Fruit fly (Drosophila melanogaster) whole organism, embryonic: ENCODE data around the gene CG5399.
A peak's percentile ranks its signal among the peaks of the same experiment; 100 is the strongest.

ENCODE experiments used
- ATbp ChIP-seq: fragments of 200-800 bp; sonication (Bioruptor generic); optimal IDR thresholded peaks from 2 replicates; lab custom pipeline; 2017; ENCODE audit warnings: missing biosample characterization, mild to moderate bottlenecking, missing genetic modification characterization, missing genetic modification reagents
- Antp ChIP-seq: fragments of 200-800 bp; sonication (Bioruptor generic); optimal IDR thresholded peaks from 3 replicates; lab custom pipeline; 2016; ENCODE audit warnings: missing biosample characterization, missing genetic modification characterization
- B-H1 ChIP-seq: fragments of 200-800 bp; sonication (Bioruptor generic); IDR thresholded peaks from 3 replicates; pipeline ENCODE4 v1.3.6; 2022; ENCODE audit warnings: missing biosample characterization, missing genetic modification characterization
- Bdp1 ChIP-seq: fragments of 200-800 bp; sonication (Bioruptor generic); optimal IDR thresholded peaks from 3 replicates; lab custom pipeline; 2016; ENCODE audit warnings: missing biosample characterization, missing genetic modification characterization
- BtbVII ChIP-seq: fragments of 200-800 bp; sonication (Bioruptor generic); optimal IDR thresholded peaks from 3 replicates; lab custom pipeline; 2017; ENCODE audit warnings: missing biosample characterization, mild to moderate bottlenecking, missing genetic modification characterization
- CG10366 ChIP-seq: fragments of 200-800 bp; sonication (Bioruptor generic); IDR thresholded peaks from 2 replicates; pipeline ENCODE4 v1.3.6; 2022; ENCODE audit warnings: missing biosample characterization, missing genetic modification characterization
- CG13296 ChIP-seq: fragments of 200-800 bp; sonication (Bioruptor generic); optimal IDR thresholded peaks from 3 replicates; lab custom pipeline; 2018; ENCODE audit warnings: missing biosample characterization, mild to moderate bottlenecking, missing genetic modification characterization
- CG1603 ChIP-seq: fragments of 200-800 bp; sonication (Bioruptor generic); optimal IDR thresholded peaks from 2 replicates; lab custom pipeline; 2019; ENCODE audit warnings: missing biosample characterization, mild to moderate bottlenecking, missing genetic modification characterization, moderate library complexity
- CG1647 ChIP-seq: fragments of 200-800 bp; sonication (Bioruptor generic); optimal IDR thresholded peaks from 3 replicates; lab custom pipeline; 2016; ENCODE audit warnings: missing biosample characterization, missing genetic modification characterization
- CG18764 ChIP-seq: fragments of 200-800 bp; sonication (Bioruptor generic); optimal IDR thresholded peaks from 3 replicates; lab custom pipeline; 2016; ENCODE audit warnings: missing biosample characterization, missing genetic modification characterization
- CG2120 ChIP-seq: fragments of 200-800 bp; sonication (Bioruptor generic); optimal IDR thresholded peaks from 3 replicates; lab custom pipeline; 2016; ENCODE audit warnings: missing biosample characterization, missing genetic modification characterization
- CG3065 ChIP-seq: fragments of 200-800 bp; sonication (Bioruptor generic); optimal IDR thresholded peaks from 2 replicates; lab custom pipeline; 2016; ENCODE audit warnings: missing biosample characterization, missing genetic modification characterization
- CG3163 ChIP-seq: fragments of 200-800 bp; sonication (Bioruptor generic); optimal IDR thresholded peaks from 3 replicates; lab custom pipeline; 2016; ENCODE audit warnings: missing biosample characterization, missing genetic modification characterization
- CG4707 ChIP-seq: fragments of 200-800 bp; sonication (Bioruptor generic); optimal IDR thresholded peaks from 2 replicates; lab custom pipeline; 2018; ENCODE audit warnings: missing biosample characterization, mild to moderate bottlenecking, missing genetic modification characterization, moderate library complexity
- CG4730 ChIP-seq: fragments of 200-800 bp; sonication (Bioruptor generic); IDR thresholded peaks from 2 replicates; pipeline ENCODE4 v1.3.6; 2022; ENCODE audit warnings: missing biosample characterization, missing genetic modification characterization
- CG4820 ChIP-seq: fragments of 200-800 bp; sonication (Bioruptor generic); optimal IDR thresholded peaks from 3 replicates; lab custom pipeline; 2016; ENCODE audit warnings: missing biosample characterization, missing genetic modification characterization
- CG7271 ChIP-seq: fragments of 200-800 bp; sonication (Bioruptor generic); optimal IDR thresholded peaks from 2 replicates; lab custom pipeline; 2018; ENCODE audit warnings: missing biosample characterization, mild to moderate bottlenecking, missing genetic modification characterization, moderate library complexity
- CG8281 ChIP-seq: fragments of 200-800 bp; sonication (Bioruptor generic); optimal IDR thresholded peaks from 2 replicates; lab custom pipeline; 2018; ENCODE audit warnings: missing biosample characterization, mild to moderate bottlenecking, missing genetic modification characterization, moderate library complexity
- CG8359 ChIP-seq: fragments of 200-800 bp; sonication (Bioruptor generic); optimal IDR thresholded peaks from 2 replicates; lab custom pipeline; 2017; ENCODE audit warnings: missing biosample characterization, mild to moderate bottlenecking, missing genetic modification characterization, borderline replicate concordance
- CG9437 ChIP-seq: fragments of 200-800 bp; sonication (Bioruptor generic); optimal IDR thresholded peaks from 2 replicates; lab custom pipeline; 2018; ENCODE audit warnings: missing biosample characterization, mild to moderate bottlenecking, missing genetic modification characterization
- CG9876 ChIP-seq: fragments of 200-800 bp; sonication (Bioruptor generic); optimal IDR thresholded peaks from 2 replicates; lab custom pipeline; 2016; ENCODE audit warnings: missing biosample characterization, missing genetic modification characterization
- CTCF ChIP-seq: fragments of 200-800 bp; sonication (Bioruptor generic); optimal IDR thresholded peaks from 2 replicates; lab custom pipeline; 2017; ENCODE audit warnings: missing biosample characterization, mild to moderate bottlenecking, missing genetic modification characterization, moderate library complexity
- Chrac-16 ChIP-seq: fragments of 200-800 bp; sonication (Bioruptor generic); optimal IDR thresholded peaks from 3 replicates; lab custom pipeline; 2016; ENCODE audit warnings: missing biosample characterization, missing genetic modification characterization
- D19B ChIP-seq: fragments of 200-800 bp; sonication (Bioruptor generic); optimal IDR thresholded peaks from 2 replicates; lab custom pipeline; 2017; ENCODE audit warnings: missing biosample characterization, mild to moderate bottlenecking, missing genetic modification characterization
- Dfd ChIP-seq, 2 experiments: fragments of >200 bp; optimal IDR thresholded peaks; 2 replicates each; lab custom pipeline; 2017; ENCODE audit warnings: missing biosample characterization in 2 of 2, missing genetic modification characterization in 2 of 2
- Doc2 ChIP-seq: fragments of 200-800 bp; sonication (Bioruptor generic); IDR thresholded peaks from 2 replicates; pipeline ENCODE4 v1.3.6; 2022; ENCODE audit warnings: missing biosample characterization, missing genetic modification characterization
- HmgD ChIP-seq: fragments of 200-800 bp; sonication (Bioruptor generic); optimal IDR thresholded peaks from 3 replicates; lab custom pipeline; 2016; ENCODE audit warnings: missing biosample characterization, missing genetic modification characterization
- Hr51 ChIP-seq, 2 experiments: fragments of 200-800 bp; sonication (Bioruptor generic); optimal IDR thresholded peaks; 2 replicates in 1 of 2; 3 replicates in 1 of 2; lab custom pipeline; 2016 to 2018; ENCODE audit warnings: missing biosample characterization in 2 of 2, missing genetic modification characterization in 2 of 2, mild to moderate bottlenecking in 1 of 2, moderate library complexity in 1 of 2
- Poxn ChIP-seq: fragments of 200-800 bp; sonication (Bioruptor generic); IDR thresholded peaks from 2 replicates; pipeline ENCODE4 v1.3.6; 2022; ENCODE audit warnings: missing biosample characterization, missing genetic modification characterization
- Ravus ChIP-seq: fragments of 200-800 bp; sonication (Bioruptor generic); IDR thresholded peaks from 2 replicates; pipeline ENCODE4 v1.3.6; 2022; ENCODE audit warnings: missing biosample characterization, missing genetic modification characterization
- Sry-β ChIP-seq: fragments of 200-800 bp; sonication (Bioruptor generic); optimal IDR thresholded peaks from 2 replicates; lab custom pipeline; 2018; ENCODE audit warnings: missing biosample characterization, mild to moderate bottlenecking, missing genetic modification characterization, moderate library complexity
- TFAM ChIP-seq: fragments of 200-800 bp; sonication (Bioruptor generic); optimal IDR thresholded peaks from 2 replicates; lab custom pipeline; 2017; ENCODE audit warnings: missing biosample characterization, missing genetic modification characterization, inconsistent platforms
- Vsx1 ChIP-seq: fragments of 200-800 bp; sonication (Bioruptor generic); optimal IDR thresholded peaks from 2 replicates; lab custom pipeline; 2017; ENCODE audit warnings: missing biosample characterization, mild to moderate bottlenecking, missing genetic modification characterization, missing genetic modification reagents
- bsh ChIP-seq, 2 experiments: fragments of 200-800 bp; sonication (Bioruptor generic); optimal IDR thresholded peaks; 2 replicates each; lab custom pipeline; 2017 to 2018; ENCODE audit warnings: mild to moderate bottlenecking in 2 of 2, missing biosample characterization in 2 of 2, missing genetic modification characterization in 2 of 2, moderate library complexity in 1 of 2
- cato ChIP-seq: fragments of 200-800 bp; sonication (Bioruptor generic); optimal IDR thresholded peaks from 2 replicates; lab custom pipeline; 2016; ENCODE audit warnings: missing biosample characterization, missing genetic modification characterization, borderline replicate concordance
- dysf ChIP-seq: fragments of 200-800 bp; sonication (Bioruptor generic); IDR thresholded peaks from 3 replicates; pipeline ENCODE4 v1.3.6; 2022; ENCODE audit warnings: missing biosample characterization, missing genetic modification characterization
- ewg ChIP-seq: fragments of 200-800 bp; sonication (Bioruptor generic); optimal IDR thresholded peaks from 3 replicates; lab custom pipeline; 2017; ENCODE audit warnings: mild to moderate bottlenecking, missing biosample characterization, missing genetic modification reagents, missing genetic modification characterization
- gce ChIP-seq: fragments of 200-800 bp; sonication (Bioruptor generic); IDR thresholded peaks from 3 replicates; pipeline ENCODE4 v1.3.6; 2022; ENCODE audit warnings: missing biosample characterization, missing genetic modification characterization
- gsb-n ChIP-seq: fragments of 200-800 bp; sonication (Bioruptor generic); optimal IDR thresholded peaks from 3 replicates; lab custom pipeline; 2018; ENCODE audit warnings: missing biosample characterization, mild to moderate bottlenecking, missing genetic modification characterization
- lab ChIP-seq: fragments of 200-800 bp; sonication (Bioruptor generic); optimal IDR thresholded peaks from 3 replicates; lab custom pipeline; 2017; ENCODE audit warnings: missing biosample characterization, missing genetic modification characterization, mild to moderate bottlenecking, moderate library complexity, missing genetic modification reagents
- mam ChIP-seq: fragments of 200-800 bp; sonication (Bioruptor generic); optimal IDR thresholded peaks from 3 replicates; lab custom pipeline; 2016; ENCODE audit warnings: missing biosample characterization, missing genetic modification characterization
- mld ChIP-seq: fragments of 200-800 bp; sonication (Bioruptor generic); IDR thresholded peaks from 3 replicates; pipeline ENCODE4 v1.3.6; 2022; ENCODE audit warnings: missing biosample characterization, missing genetic modification characterization; ENCODE audit not compliant: partially characterized antibody
- nau ChIP-seq: fragments of 200-800 bp; sonication (Bioruptor generic); optimal IDR thresholded peaks from 3 replicates; lab custom pipeline; 2017; ENCODE audit warnings: missing biosample characterization, mild to moderate bottlenecking, missing genetic modification characterization, missing genetic modification reagents
- org-1 ChIP-seq: fragments of 200-800 bp; sonication (Bioruptor generic); optimal IDR thresholded peaks from 2 replicates; lab custom pipeline; 2017; ENCODE audit warnings: missing biosample characterization, missing genetic modification characterization
- otp ChIP-seq: fragments of 200-800 bp; sonication (Bioruptor generic); IDR thresholded peaks from 3 replicates; pipeline ENCODE4, ENCODE4 v1.3.6; 2022; ENCODE audit warnings: missing biosample characterization, missing genetic modification characterization
- peb ChIP-seq: fragments of 200-800 bp; sonication (Bioruptor generic); IDR thresholded peaks from 2 replicates; pipeline ENCODE4 v1.3.6; 2022; ENCODE audit warnings: missing biosample characterization, missing genetic modification characterization
- sc ChIP-seq, 3 experiments: fragments of >200 bp in 2 of 3; fragments of 200-800 bp in 1 of 3; sonication (Bioruptor generic) in 1 of 3; optimal IDR thresholded peaks; 2 replicates in 2 of 3; 3 replicates in 1 of 3; lab custom pipeline; 2017; ENCODE audit warnings: mild to moderate bottlenecking in 1 of 3, missing biosample characterization in 1 of 3, missing genetic modification characterization in 1 of 3, missing genetic modification reagents in 1 of 3
- sd ChIP-seq: fragments of 200-800 bp; sonication (Bioruptor generic); optimal IDR thresholded peaks from 3 replicates; lab custom pipeline; 2018; ENCODE audit warnings: missing biosample characterization, mild to moderate bottlenecking, missing genetic modification characterization, moderate library complexity
- sens ChIP-seq: fragments of 200-800 bp; sonication (Bioruptor generic); peaks from one replicate; lab custom pipeline; 2016; ENCODE audit warnings: missing biosample characterization, missing genetic modification characterization
- sqz ChIP-seq: fragments of 200-800 bp; sonication (Bioruptor generic); optimal IDR thresholded peaks from 3 replicates; lab custom pipeline; 2018; ENCODE audit warnings: missing biosample characterization, mild to moderate bottlenecking, missing genetic modification characterization
- stc ChIP-seq: fragments of 200-800 bp; sonication (Bioruptor generic); IDR thresholded peaks from 2 replicates; pipeline ENCODE4 v1.3.6; 2022; ENCODE audit warnings: missing biosample characterization, missing genetic modification characterization
- wdn ChIP-seq: fragments of 200-800 bp; sonication (Bioruptor generic); IDR thresholded peaks from 2 replicates; pipeline ENCODE4 v1.3.6; 2022; ENCODE audit warnings: missing biosample characterization, missing genetic modification characterization

The CG5399 gene

DNA sequence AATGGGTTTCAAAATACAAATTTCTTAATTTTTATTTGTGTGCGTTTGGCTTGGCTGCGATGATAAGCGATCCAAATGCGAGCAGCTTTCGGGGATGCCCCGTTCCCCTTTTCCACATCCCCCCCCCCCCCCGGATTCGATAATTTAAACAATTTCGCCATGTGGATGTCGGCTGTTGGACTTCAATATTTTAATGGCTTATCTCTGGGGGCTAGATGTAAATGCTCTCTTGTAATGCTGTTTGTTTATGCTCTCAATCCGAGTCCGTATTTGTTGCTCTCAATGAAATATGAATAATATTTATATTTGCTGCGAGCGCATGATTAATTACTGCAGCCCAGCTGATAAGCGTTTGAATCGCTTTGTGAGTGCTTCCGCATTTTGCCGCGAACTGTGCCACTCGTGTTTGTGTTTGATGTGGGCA is 17.5 kb upstream of the CG5399 start (continued):
- no peak for TF ChIP-seq wdn (GFP tag; lab: Robert Waterston, UW)
- TF ChIP-seq gce (GFP tag; lab: Robert Waterston, UW): no peak
- peak in 1 of 2 experiments; percentile 19 for TF ChIP-seq bsh (GFP tag; optimal IDR thresholded peaks at IDR 0.05; lab: Kevin White, UChicago)
- no peak for TF ChIP-seq CG4820 (GFP tag; lab: Kevin White, UChicago)
- TF ChIP-seq sc (optimal IDR thresholded peaks at IDR 0.05; lab: Kevin White, UChicago): no peak
- TF ChIP-seq sc (GFP tag; optimal IDR thresholded peaks at IDR 0.05; lab: Kevin White, UChicago): peak; percentile 28
- TF ChIP-seq mam (GFP tag; lab: Kevin White, UChicago): no peak
- peak; percentile 64 for TF ChIP-seq sens
- TF ChIP-seq CG10366: no peak
- no peak for TF ChIP-seq gsb-n (tag; lab: Kevin White, UChicago)
- no peak for TF ChIP-seq CTCF (GFP tag; lab: Kevin White, UChicago)
- no peak for TF ChIP-seq Vsx1 (GFP tag; lab: Kevin White, UChicago)
- TF ChIP-seq Antp (GFP tag; lab: Kevin White, UChicago): no peak
- TF ChIP-seq CG7271 (tag; lab: Kevin White, UChicago): no peak
- no peak for TF ChIP-seq mld
- TF ChIP-seq cato (GFP tag; lab: Kevin White, UChicago): no peak
- no peak for TF ChIP-seq BtbVII
- no peak for TF ChIP-seq ewg (GFP tag; lab: Kevin White, UChicago)
- no peak for TF ChIP-seq Ravus (GFP tag; lab: Robert Waterston, UW)
- TF ChIP-seq nau (GFP tag; lab: Kevin White, UChicago): no peak
- TF ChIP-seq lab (GFP tag; lab: Kevin White, UChicago): peak; percentile 43
- no peak for TF ChIP-seq CG3163 (GFP tag; lab: Kevin White, UChicago)
- no peak for TF ChIP-seq CG13296
- no peak for TF ChIP-seq Hr51 (GFP tag; optimal IDR thresholded peaks at IDR 0.05; lab: Kevin White, UChicago)
- TF ChIP-seq Poxn (GFP tag; lab: Robert Waterston, UW): no peak
- no peak for TF ChIP-seq TFAM (GFP tag; lab: Kevin White, UChicago)
- no peak for TF ChIP-seq Bdp1 (GFP tag; lab: Kevin White, UChicago)
- TF ChIP-seq CG9437 (GFP tag; lab: Kevin White, UChicago): no peak
- no peak for TF ChIP-seq CG3065 (GFP tag; lab: Kevin White, UChicago)
- TF ChIP-seq Doc2 (GFP tag; lab: Robert Waterston, UW): no peak
- no peak for TF ChIP-seq CG2120 (GFP tag; lab: Kevin White, UChicago)
- peak; percentile 38 for TF ChIP-seq sd (tag; lab: Kevin White, UChicago)
- no peak for TF ChIP-seq stc
- TF ChIP-seq ATbp: peak; percentile 43
- TF ChIP-seq CG8281 (tag; lab: Kevin White, UChicago): no peak
- TF ChIP-seq CG1603 (tag; lab: Kevin White, UChicago): peak; percentile 24
- TF ChIP-seq D19B (GFP tag; lab: Kevin White, UChicago): no peak
- TF ChIP-seq CG4707 (GFP tag; lab: Kevin White, UChicago): peak; percentile 16
- no peak for TF ChIP-seq Dfd (GFP tag; optimal IDR thresholded peaks at IDR 0.05; lab: Kevin White, UChicago)
- no peak for TF ChIP-seq otp (GFP tag; lab: Robert Waterston, UW)
- no peak for TF ChIP-seq sqz
- TF ChIP-seq dysf (GFP tag; lab: Robert Waterston, UW): no peak
- peak; percentile 29 for TF ChIP-seq org-1 (GFP tag; lab: Kevin White, UChicago)
- TF ChIP-seq CG8359: peak; percentile 55
- no peak for TF ChIP-seq CG18764
- TF ChIP-seq Chrac-16: no peak
- TF ChIP-seq CG9876 (GFP tag; lab: Kevin White, UChicago): no peak
- no peak for TF ChIP-seq CG4730 (GFP tag; lab: Robert Waterston, UW)
- TF ChIP-seq CG1647 (GFP tag; lab: Kevin White, UChicago): no peak
- TF ChIP-seq HmgD: no peak
- no peak for TF ChIP-seq Sry-β (GFP tag; lab: Kevin White, UChicago)
- TF ChIP-seq peb: no peak
- TF ChIP-seq B-H1 (GFP tag; lab: Robert Waterston, UW): no peak
